Worm (Caenorhabditis elegans) whole organism, young adult: ENCODE results near the gene sde-2.

Experiments
- B0019.2 ChIP-seq: fragments of 200-800 bp; sonication (Bioruptor generic); conservative IDR thresholded peaks from 2 replicates; pipeline ENCODE4 v1.3.6; 2022; ENCODE audit warnings: missing genetic modification reagents, missing genetic modification characterization, missing compliant biosample characterization
- B0035.1 ChIP-seq: sonication (generic microtip); optimal IDR thresholded peaks from 2 replicates; lab custom pipeline; 2016; ENCODE audit warnings: missing genetic modification characterization, mild to moderate bottlenecking, missing compliant biosample characterization, missing genotype, missing genetic modification reagents
- B0336.3 ChIP-seq: fragments of 200-800 bp; sonication (Bioruptor generic); IDR thresholded peaks from 2 replicates; pipeline ENCODE4 v1.3.6; 2022; ENCODE audit warnings: missing genetic modification characterization, missing compliant biosample characterization
- C06A6.2 ChIP-seq: fragments of 200-800 bp; sonication (Bioruptor generic); conservative IDR thresholded peaks from 2 replicates; pipeline ENCODE4 v1.3.6; 2022; ENCODE audit warnings: missing genetic modification characterization, missing compliant biosample characterization
- C17E4.6 ChIP-seq: fragments of 200-800 bp; sonication (Bioruptor generic); IDR thresholded peaks from 2 replicates; pipeline ENCODE4 v1.3.6; 2022; ENCODE audit warnings: missing genetic modification reagents, missing genetic modification characterization, missing compliant biosample characterization
- F22D6.2 ChIP-seq: sonication (generic microtip); optimal IDR thresholded peaks from 2 replicates; lab custom pipeline; 2016; ENCODE audit warnings: mild to moderate bottlenecking, missing genetic modification characterization, missing compliant biosample characterization
- F23B12.7 ChIP-seq: sonication (generic microtip); optimal IDR thresholded peaks from 2 replicates; lab custom pipeline; 2017; ENCODE audit warnings: missing genetic modification characterization, mild to moderate bottlenecking, missing compliant biosample characterization, antibody characterized with exemption, moderate library complexity; ENCODE audit not compliant: insufficient read depth
- F37B4.10 ChIP-seq: fragments of 200-800 bp; sonication (Bioruptor generic); IDR thresholded peaks from 2 replicates; pipeline ENCODE4 v1.3.6; 2022; ENCODE audit warnings: missing genetic modification characterization, missing compliant biosample characterization
- F49E8.2 ChIP-seq: sonication (generic microtip); optimal IDR thresholded peaks from 3 replicates; lab custom pipeline; 2017; ENCODE audit warnings: missing genetic modification characterization, mild to moderate bottlenecking, missing compliant biosample characterization, antibody characterized with exemption, moderate library complexity; ENCODE audit not compliant: insufficient read depth
- F57A8.1 ChIP-seq: fragments of 200-800 bp; sonication (Bioruptor generic); optimal IDR thresholded peaks from 2 replicates; lab custom pipeline; 2018; ENCODE audit warnings: mild to moderate bottlenecking, missing genetic modification characterization, moderate library complexity, missing compliant biosample characterization
- F57C9.4 ChIP-seq: sonication (generic microtip); optimal IDR thresholded peaks from 2 replicates; lab custom pipeline; 2017; ENCODE audit warnings: mild to moderate bottlenecking, missing genetic modification characterization, missing compliant biosample characterization
- T07F8.4 ChIP-seq: sonication (generic microtip); optimal IDR thresholded peaks from 2 replicates; lab custom pipeline; 2016; ENCODE audit warnings: mild to moderate bottlenecking, missing genetic modification characterization, moderate library complexity, missing compliant biosample characterization
- Y56A3A.18 ChIP-seq: fragments of 200-800 bp; sonication (Bioruptor generic); IDR thresholded peaks from 2 replicates; pipeline ENCODE4 v1.3.6; 2022; ENCODE audit warnings: missing genetic modification reagents, missing genetic modification characterization, missing compliant biosample characterization
- Y79H2A.3 ChIP-seq: fragments of 200-800 bp; sonication (Bioruptor generic); conservative IDR thresholded peaks from 2 replicates; pipeline ENCODE4 v1.3.6; 2022; ENCODE audit warnings: missing genetic modification reagents, missing genetic modification characterization, missing compliant biosample characterization
- Y95B8A.8 ChIP-seq: fragments of 200-800 bp; sonication (Bioruptor generic); IDR thresholded peaks from 2 replicates; pipeline ENCODE4 v1.3.6; 2022; ENCODE audit warnings: missing genetic modification reagents, missing genetic modification characterization, missing compliant biosample characterization
- ZK185.1 ChIP-seq: sonication (generic microtip); optimal IDR thresholded peaks from 2 replicates; lab custom pipeline; 2016; ENCODE audit warnings: mild to moderate bottlenecking, missing genetic modification characterization, missing compliant biosample characterization; ENCODE audit not compliant: poor library complexity, severe bottlenecking
- akir-1 ChIP-seq: fragments of 200-800 bp; sonication (Bioruptor generic); optimal IDR thresholded peaks from 2 replicates; lab custom pipeline; 2018; ENCODE audit warnings: mild to moderate bottlenecking, missing genetic modification characterization, moderate library complexity, missing compliant biosample characterization
- athp-1 ChIP-seq: sonication (generic microtip); optimal IDR thresholded peaks from 2 replicates; lab custom pipeline; 2017; ENCODE audit warnings: mild to moderate bottlenecking, missing genetic modification characterization, missing compliant biosample characterization
- attf-6 ChIP-seq: fragments of 200-800 bp; sonication (Bioruptor generic); IDR thresholded peaks from 2 replicates; pipeline ENCODE4 v1.3.6; 2022; ENCODE audit warnings: missing genetic modification reagents, missing genetic modification characterization, missing compliant biosample characterization
- bed-1 ChIP-seq: fragments of 200-800 bp; sonication (Bioruptor generic); IDR thresholded peaks from 2 replicates; pipeline ENCODE4 v1.3.6; 2022; ENCODE audit warnings: missing genetic modification reagents, missing genetic modification characterization, missing compliant biosample characterization
- cebp-2 ChIP-seq: fragments of 200-800 bp; sonication (Bioruptor generic); IDR thresholded peaks from 2 replicates; pipeline ENCODE4 v1.3.6; 2022; ENCODE audit warnings: missing genetic modification characterization, missing compliant biosample characterization
- ceh-100 ChIP-seq: fragments of 200-800 bp; sonication (Bioruptor generic); IDR thresholded peaks from 2 replicates; pipeline ENCODE4 v1.3.6; 2022; ENCODE audit warnings: missing genetic modification reagents, missing genetic modification characterization, missing compliant biosample characterization
- ceh-79 ChIP-seq: sonication (generic microtip); optimal IDR thresholded peaks from 2 replicates; lab custom pipeline; 2017; ENCODE audit warnings: mild to moderate bottlenecking, missing genetic modification characterization, missing compliant biosample characterization
- dox-1 ChIP-seq: fragments of 200-800 bp; sonication (Bioruptor generic); IDR thresholded peaks from 2 replicates; pipeline ENCODE4 v1.3.6; 2022; ENCODE audit warnings: missing genetic modification reagents, missing genetic modification characterization, missing compliant biosample characterization
- dpff-1 ChIP-seq: sonication (generic microtip); optimal IDR thresholded peaks from 2 replicates; lab custom pipeline; 2017; ENCODE audit warnings: mild to moderate bottlenecking, missing genetic modification characterization, missing compliant biosample characterization
- egl-18 ChIP-seq: fragments of 200-800 bp; sonication (Bioruptor generic); IDR thresholded peaks from 2 replicates; pipeline ENCODE4 v1.3.6; 2022; ENCODE audit warnings: missing genetic modification reagents, missing genetic modification characterization, missing compliant biosample characterization
- ets-4 ChIP-seq: fragments of 200-800 bp; sonication (Bioruptor generic); optimal IDR thresholded peaks from 2 replicates; lab custom pipeline; 2018; ENCODE audit warnings: mild to moderate bottlenecking, missing genetic modification characterization, missing compliant biosample characterization
- hmg-20 ChIP-seq: fragments of 200-800 bp; sonication (Bioruptor generic); IDR thresholded peaks from 2 replicates; pipeline ENCODE4 v1.3.6; 2022; ENCODE audit warnings: missing genetic modification reagents, missing genetic modification characterization, missing compliant biosample characterization
- lag-1 ChIP-seq: fragments of 200-800 bp; sonication (Bioruptor generic); IDR thresholded peaks from 2 replicates; pipeline ENCODE4 v1.3.6; 2022; ENCODE audit warnings: missing genetic modification reagents, missing genetic modification characterization, missing compliant biosample characterization
- let-607 ChIP-seq, 2 experiments: fragments of 200-800 bp in 1 of 2; sonication (Bioruptor generic) in 1 of 2; sonication (generic microtip) in 1 of 2; optimal IDR thresholded peaks; 2 replicates each; lab custom pipeline; 2016 to 2018; ENCODE audit warnings: mild to moderate bottlenecking in 2 of 2, missing compliant biosample characterization in 2 of 2, missing genetic modification characterization in 2 of 2, moderate library complexity in 2 of 2, missing genotype in 1 of 2
- lin-26 ChIP-seq: fragments of 200-800 bp; sonication (Bioruptor generic); IDR thresholded peaks from 2 replicates; pipeline ENCODE4 v1.3.6; 2022; ENCODE audit warnings: missing genetic modification reagents, missing genetic modification characterization, missing compliant biosample characterization
- lin-40 ChIP-seq: sonication (generic microtip); optimal IDR thresholded peaks from 2 replicates; lab custom pipeline; 2016; ENCODE audit warnings: missing genetic modification characterization, mild to moderate bottlenecking, missing compliant biosample characterization, missing genotype, missing genetic modification reagents
- lsl-1 ChIP-seq: fragments of 200-800 bp; sonication (Bioruptor generic); optimal IDR thresholded peaks from 2 replicates; lab custom pipeline; 2018; ENCODE audit warnings: mild to moderate bottlenecking, missing genetic modification characterization, moderate library complexity, missing compliant biosample characterization
- lsy-27 ChIP-seq: sonication (generic microtip); optimal IDR thresholded peaks from 2 replicates; lab custom pipeline; 2017; ENCODE audit warnings: missing genetic modification characterization, mild to moderate bottlenecking, missing compliant biosample characterization, antibody characterized with exemption, missing genotype, borderline replicate concordance; ENCODE audit not compliant: insufficient read depth
- madf-3 ChIP-seq: fragments of 200-800 bp; sonication (Bioruptor generic); IDR thresholded peaks from 2 replicates; pipeline ENCODE4 v1.3.6; 2022; ENCODE audit warnings: missing genetic modification reagents, missing genetic modification characterization, missing compliant biosample characterization
- nfya-1 ChIP-seq: sonication (generic microtip); optimal IDR thresholded peaks from 2 replicates; lab custom pipeline; 2017; ENCODE audit warnings: antibody characterized with exemption, missing compliant biosample characterization, missing genetic modification characterization, borderline replicate concordance; ENCODE audit not compliant: insufficient read depth
- nhr-120 ChIP-seq: fragments of 200-800 bp; sonication (Bioruptor generic); IDR thresholded peaks from 2 replicates; pipeline ENCODE4 v1.3.6; 2022; ENCODE audit warnings: missing genetic modification characterization, missing compliant biosample characterization
- pbrm-1 ChIP-seq: fragments of 200-800 bp; sonication (Bioruptor generic); IDR thresholded peaks from 2 replicates; pipeline ENCODE4 v1.3.6; 2022; ENCODE audit warnings: missing genetic modification reagents, missing genetic modification characterization, missing compliant biosample characterization
- pha-4 ChIP-seq: fragments of 150-350 bp; sonication (generic microtip); optimal IDR thresholded peaks from 2 replicates; lab custom pipeline; 2014; ENCODE audit warnings: missing biosample characterization, missing genetic modification reagents, missing genetic modification characterization
- snpc-1.3 ChIP-seq: sonication (generic microtip); optimal IDR thresholded peaks from 2 replicates; lab custom pipeline; 2017; ENCODE audit warnings: missing genetic modification characterization, mild to moderate bottlenecking, missing compliant biosample characterization, antibody characterized with exemption, moderate library complexity, missing genotype, missing genetic modification reagents; ENCODE audit not compliant: insufficient read depth
- sptf-2 ChIP-seq: fragments of 200-800 bp; sonication (Bioruptor generic); optimal IDR thresholded peaks from 2 replicates; lab custom pipeline; 2018; ENCODE audit warnings: mild to moderate bottlenecking, missing genetic modification characterization, missing compliant biosample characterization
- tlf-1 ChIP-seq: fragments of 200-800 bp; sonication (Bioruptor generic); optimal IDR thresholded peaks from 2 replicates; lab custom pipeline; 2018; ENCODE audit warnings: mild to moderate bottlenecking, missing genetic modification characterization, missing compliant biosample characterization
- xnd-1 ChIP-seq: sonication (generic microtip); optimal IDR thresholded peaks from 2 replicates; lab custom pipeline; 2016; ENCODE audit warnings: missing genotype, missing genetic modification reagents, missing genetic modification characterization, missing compliant biosample characterization
- ztf-25 ChIP-seq: fragments of 200-800 bp; sonication (Bioruptor generic); IDR thresholded peaks from 2 replicates; pipeline ENCODE4 v1.3.6; 2022; ENCODE audit warnings: missing genetic modification reagents, missing genetic modification characterization, missing compliant biosample characterization
- ztf-28 ChIP-seq: fragments of 200-800 bp; sonication (Bioruptor generic); IDR thresholded peaks from 2 replicates; pipeline ENCODE4 v1.3.6; 2022; ENCODE audit warnings: missing genetic modification reagents, missing genetic modification characterization, missing compliant biosample characterization
- ztf-3 ChIP-seq: fragments of 200-800 bp; sonication (Bioruptor generic); optimal IDR thresholded peaks from 2 replicates; lab custom pipeline; 2018; ENCODE audit warnings: mild to moderate bottlenecking, missing genetic modification characterization, missing compliant biosample characterization
- ztf-6 ChIP-seq: fragments of 200-800 bp; sonication (Bioruptor generic); IDR thresholded peaks from 2 replicates; pipeline ENCODE4 v1.3.6; 2022; ENCODE audit warnings: missing genetic modification reagents, missing genetic modification characterization, missing compliant biosample characterization

sde-2 gene

ce11 chrV:13649730-13650349, 22.5 kb downstream of the sde-2 start, which contains the start of gene H37A05.4:
Gene H37A05.4, minus strand, starts transcription at chrV:13649780.
- TF ChIP-seq ceh-100 (GFP tag; lab: Robert Waterston, UW) = peak; percentile 21; the same call in 1 of the 2 replicates
- TF ChIP-seq madf-3 (GFP tag; lab: Robert Waterston, UW) = peak; percentile 35; the same call in 1 of the 2 replicates
- TF ChIP-seq let-607 (tag; optimal IDR thresholded peaks at IDR 0.05; lab: Kevin White, UChicago) = peak in 1 of 2 experiments; percentile 12
- TF ChIP-seq F57A8.1 (GFP tag; lab: Kevin White, UChicago) = no peak
- no peak for TF ChIP-seq snpc-1.3 (tag; lab: Kevin White, UChicago)
- TF ChIP-seq dpff-1 (tag; lab: Kevin White, UChicago) = peak; percentile 90
- TF ChIP-seq nfya-1 (tag; lab: Kevin White, UChicago) = no peak
- peak; percentile 66 for TF ChIP-seq B0035.1 (tag; lab: Kevin White, UChicago)
- no peak for TF ChIP-seq ztf-28
- TF ChIP-seq dox-1 = peak; percentile 63
- TF ChIP-seq egl-18 (GFP tag; lab: Robert Waterston, UW) = no peak
- TF ChIP-seq lag-1 (GFP tag; lab: Robert Waterston, UW) = no peak
- TF ChIP-seq akir-1 (GFP tag; lab: Kevin White, UChicago) = no peak
- no peak for TF ChIP-seq F37B4.10 (GFP tag; lab: Robert Waterston, UW)
- TF ChIP-seq ztf-6 (GFP tag; lab: Robert Waterston, UW) = no peak
- peak; percentile 92 for TF ChIP-seq B0336.3 (GFP tag; lab: Robert Waterston, UW)
- TF ChIP-seq lsy-27 (tag; lab: Kevin White, UChicago) = no peak
- no peak for TF ChIP-seq B0019.2 (GFP tag; lab: Robert Waterston, UW)
- TF ChIP-seq lin-40 (tag; lab: Kevin White, UChicago) = peak; percentile 65
- peak; percentile 89 for TF ChIP-seq athp-1 (tag; lab: Kevin White, UChicago)
- 0 out of 2 replicates have a peak, but pooled peaks have one; percentile 14 for TF ChIP-seq Y79H2A.3 (GFP tag; lab: Robert Waterston, UW)
- 0 out of 2 replicates have a peak, but pooled peaks have one; percentile 43 for TF ChIP-seq attf-6 (GFP tag; lab: Robert Waterston, UW)
- TF ChIP-seq F22D6.2 (tag; lab: Kevin White, UChicago) = peak; percentile 5
- TF ChIP-seq xnd-1 (tag; lab: Kevin White, UChicago) = no peak
- no peak for TF ChIP-seq pha-4 (tag; lab: Kevin White, UChicago)
- no peak for TF ChIP-seq F49E8.2 (tag; lab: Kevin White, UChicago)
- no peak for TF ChIP-seq cebp-2
- no peak for TF ChIP-seq sptf-2 (GFP tag; lab: Kevin White, UChicago)
- no peak; the same call in none of the 2 replicates for TF ChIP-seq Y56A3A.18 (GFP tag; lab: Robert Waterston, UW)
- no peak; the same call in 1 of the 2 replicates for TF ChIP-seq pbrm-1 (GFP tag; lab: Robert Waterston, UW)
- peak; percentile 91 for TF ChIP-seq F57C9.4
- peak; percentile 25 for TF ChIP-seq hmg-20 (GFP tag; lab: Robert Waterston, UW)
- TF ChIP-seq ZK185.1 (tag; lab: Kevin White, UChicago) = no peak
- TF ChIP-seq C06A6.2 (GFP tag; lab: Robert Waterston, UW) = peak; percentile 57
- TF ChIP-seq Y95B8A.8 (GFP tag; lab: Robert Waterston, UW) = peak; percentile 62
- TF ChIP-seq lin-26 (GFP tag; lab: Robert Waterston, UW) = peak; percentile 54
- no peak for TF ChIP-seq bed-1 (GFP tag; lab: Robert Waterston, UW)
- TF ChIP-seq lsl-1 (GFP tag; lab: Kevin White, UChicago) = peak; percentile 14
- no peak for TF ChIP-seq T07F8.4 (tag; lab: Kevin White, UChicago)
- no peak for TF ChIP-seq ztf-25 (GFP tag; lab: Robert Waterston, UW)
- no peak for TF ChIP-seq F23B12.7 (tag; lab: Kevin White, UChicago)
- TF ChIP-seq ztf-3 (GFP tag; lab: Kevin White, UChicago) = no peak
- TF ChIP-seq ceh-79 = no peak
- TF ChIP-seq tlf-1 (GFP tag; lab: Kevin White, UChicago) = peak; percentile 74
- TF ChIP-seq C17E4.6 = no peak
- no peak for TF ChIP-seq ets-4 (GFP tag; lab: Kevin White, UChicago)
- TF ChIP-seq nhr-120 (GFP tag; lab: Robert Waterston, UW) = no peak
